Fruit fly (Drosophila melanogaster): ENCODE results near the gene BigH1.

DNA sequence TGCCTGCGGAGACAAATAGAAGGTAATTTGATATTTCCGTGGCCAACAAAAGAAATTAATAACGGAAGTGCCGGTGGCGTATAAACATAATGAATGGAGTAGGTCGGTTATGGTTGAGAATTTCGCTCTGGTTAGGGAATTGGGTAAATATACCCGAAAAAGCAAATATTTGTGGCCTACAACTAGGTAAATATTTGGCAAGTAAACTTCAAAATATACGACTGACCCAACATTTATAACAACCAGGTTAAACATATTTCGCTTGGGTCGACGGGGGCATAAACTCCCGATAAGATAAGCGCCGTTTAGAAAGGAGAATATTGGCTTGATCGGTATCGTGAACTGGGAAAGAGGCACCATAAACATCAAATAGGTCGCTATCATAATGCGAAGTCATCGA lies 7.6 kb downstream of the BigH1 start:
- TF ChIP-seq ken (GFP tag; IDR thresholded peaks at IDR 0.05) (no peak), Blimp-1 (GFP tag; optimal IDR thresholded peaks at IDR 0.05) (no peak), CG10321 (GFP tag; IDR thresholded peaks at IDR 0.05) (no peak), ato (GFP tag; IDR thresholded peaks at IDR 0.05; ENCODE audit: partially characterized antibody) (no peak), ac (GFP tag; optimal IDR thresholded peaks at IDR 0.05) (peak; percentile 94), CG3281 (GFP tag; optimal IDR thresholded peaks at IDR 0.05) (no peak), ERR (GFP tag; optimal IDR thresholded peaks at IDR 0.05) (no peak)

Measured in whole organism, embryonic.